Fruit fly (Drosophila melanogaster) whole organism, embryonic: ENCODE data around the gene CG11267.

Source experiments
- Asciz ChIP-seq: fragments of 200-800 bp; sonication (Bioruptor generic); optimal IDR thresholded peaks from 2 replicates; lab custom pipeline; 2017; ENCODE audit warnings: missing biosample characterization, mild to moderate bottlenecking, missing genetic modification characterization, missing genetic modification reagents
- Awh ChIP-seq: fragments of 200-800 bp; sonication (Bioruptor generic); IDR thresholded peaks from 2 replicates; pipeline ENCODE4, ENCODE4 v1.3.6; 2022; ENCODE audit warnings: missing biosample characterization, missing genetic modification characterization
- B-H1 ChIP-seq: fragments of 200-800 bp; sonication (Bioruptor generic); IDR thresholded peaks from 3 replicates; pipeline ENCODE4 v1.3.6; 2022; ENCODE audit warnings: missing biosample characterization, missing genetic modification characterization
- CG1024 ChIP-seq: fragments of 200-800 bp; sonication (Bioruptor generic); IDR thresholded peaks from 2 replicates; pipeline ENCODE4 v1.3.6; 2022; ENCODE audit warnings: missing biosample characterization, missing genetic modification characterization
- CG10959 ChIP-seq: fragments of 200-800 bp; sonication (Bioruptor generic); IDR thresholded peaks from 2 replicates; pipeline ENCODE4 v1.3.6; 2022; ENCODE audit warnings: missing biosample characterization, missing genetic modification characterization
- CG11085 ChIP-seq: fragments of 200-800 bp; sonication (Bioruptor generic); IDR thresholded peaks from 2 replicates; pipeline ENCODE4 v1.3.6; 2022; ENCODE audit warnings: missing biosample characterization, missing genetic modification characterization
- CG11093 ChIP-seq: fragments of 200-800 bp; sonication (Bioruptor generic); IDR thresholded peaks from 3 replicates; pipeline ENCODE4 v1.3.6; 2022; ENCODE audit warnings: missing biosample characterization, missing genetic modification characterization
- CG11398 ChIP-seq: fragments of 200-800 bp; sonication (Bioruptor generic); optimal IDR thresholded peaks from 2 replicates; lab custom pipeline; 2016; ENCODE audit warnings: missing biosample characterization, missing genetic modification characterization
- CG14014 ChIP-seq: fragments of 200-800 bp; sonication (Bioruptor generic); IDR thresholded peaks from 2 replicates; pipeline ENCODE4 v1.3.6; 2022; ENCODE audit warnings: missing biosample characterization, missing genetic modification characterization
- CG14667 ChIP-seq: fragments of 200-800 bp; sonication (Bioruptor generic); IDR thresholded peaks from 2 replicates; pipeline ENCODE4 v1.3.6; 2022; ENCODE audit warnings: missing biosample characterization, missing genetic modification characterization
- CG15073 ChIP-seq: fragments of 200-800 bp; sonication (Bioruptor generic); optimal IDR thresholded peaks from 2 replicates; lab custom pipeline; 2016; ENCODE audit warnings: missing biosample characterization, missing genetic modification characterization
- CG15479 ChIP-seq: fragments of 200-800 bp; sonication (Bioruptor generic); optimal IDR thresholded peaks from 3 replicates; lab custom pipeline; 2019; ENCODE audit warnings: missing biosample characterization, mild to moderate bottlenecking, missing genetic modification characterization, moderate library complexity
- CG15514 ChIP-seq: fragments of 200-800 bp; sonication (Bioruptor generic); optimal IDR thresholded peaks from 3 replicates; lab custom pipeline; 2017; ENCODE audit warnings: missing biosample characterization, missing genetic modification characterization, mild to moderate bottlenecking, moderate library complexity, missing genetic modification reagents
- CG16863 ChIP-seq: fragments of 200-800 bp; sonication (Bioruptor generic); optimal IDR thresholded peaks from 3 replicates; lab custom pipeline; 2016; ENCODE audit warnings: missing biosample characterization, missing genetic modification characterization
- CG17829 ChIP-seq: fragments of 200-800 bp; optimal IDR thresholded peaks from 2 replicates; lab custom pipeline; 2019; ENCODE audit warnings: missing biosample characterization, mild to moderate bottlenecking, missing genetic modification characterization, moderate library complexity
- CG18599 ChIP-seq: fragments of 200-800 bp; sonication (Bioruptor generic); optimal IDR thresholded peaks from 3 replicates; lab custom pipeline; 2017; ENCODE audit warnings: missing biosample characterization, missing genetic modification characterization, mild to moderate bottlenecking, moderate library complexity, missing genetic modification reagents
- CG2712 ChIP-seq: fragments of 200-800 bp; optimal IDR thresholded peaks from 3 replicates; lab custom pipeline; 2019; ENCODE audit warnings: missing biosample characterization, mild to moderate bottlenecking, missing genetic modification characterization, moderate library complexity
- CG2889 ChIP-seq: fragments of 200-800 bp; sonication (Bioruptor generic); IDR thresholded peaks from 3 replicates; pipeline ENCODE4 v1.3.6; 2022; ENCODE audit warnings: missing biosample characterization, missing genetic modification characterization
- CG4404 ChIP-seq: fragments of 200-800 bp; sonication (Bioruptor generic); IDR thresholded peaks from 2 replicates; pipeline ENCODE4 v1.3.6; 2022; ENCODE audit warnings: missing biosample characterization, missing genetic modification characterization
- CG6791 ChIP-seq: fragments of 200-800 bp; sonication (Bioruptor generic); IDR thresholded peaks from 3 replicates; pipeline ENCODE4 v1.3.6; 2022; ENCODE audit warnings: missing biosample characterization, missing genetic modification characterization; ENCODE audit not compliant: partially characterized antibody
- CG8388 ChIP-seq: fragments of 200-800 bp; sonication (Bioruptor generic); optimal IDR thresholded peaks from 2 replicates; lab custom pipeline; 2019; ENCODE audit warnings: missing biosample characterization, mild to moderate bottlenecking, missing genetic modification characterization, moderate library complexity
- CoRest ChIP-seq: fragments of 200-800 bp; sonication (Bioruptor generic); optimal IDR thresholded peaks from 3 replicates; lab custom pipeline; 2018; ENCODE audit warnings: missing biosample characterization, mild to moderate bottlenecking, missing genetic modification characterization, moderate library complexity
- Dbx ChIP-seq: fragments of 200-800 bp; sonication (Bioruptor generic); IDR thresholded peaks from 3 replicates; pipeline ENCODE4 v1.3.6; 2022; ENCODE audit warnings: missing biosample characterization, missing genetic modification characterization
- ERR ChIP-seq: fragments of 200-800 bp; sonication (Bioruptor generic); optimal IDR thresholded peaks from 2 replicates; lab custom pipeline; 2016; ENCODE audit warnings: missing biosample characterization, missing genetic modification characterization
- HLH3B ChIP-seq: fragments of 200-800 bp; sonication (Bioruptor generic); IDR thresholded peaks from 2 replicates; pipeline ENCODE4 v1.3.6; 2022; ENCODE audit warnings: missing biosample characterization, missing genetic modification characterization
- Hand ChIP-seq: fragments of 200-800 bp; sonication (Bioruptor generic); optimal IDR thresholded peaks from 2 replicates; lab custom pipeline; 2017; ENCODE audit warnings: mild to moderate bottlenecking, missing biosample characterization, missing genetic modification reagents, missing genetic modification characterization
- Lim3 ChIP-seq: fragments of 200-800 bp; sonication (Bioruptor generic); IDR thresholded peaks from 2 replicates; pipeline ENCODE4 v1.3.6; 2022; ENCODE audit warnings: missing biosample characterization, missing genetic modification characterization
- Med ChIP-seq: fragments of 200-800 bp; sonication (Bioruptor generic); peaks from one replicate; lab custom pipeline; 2016; ENCODE audit warnings: missing biosample characterization, missing genetic modification characterization, mild to moderate bottlenecking, inconsistent platforms, moderate library complexity
- Mes4 ChIP-seq: fragments of 200-800 bp; sonication (Bioruptor generic); optimal IDR thresholded peaks from 2 replicates; lab custom pipeline; 2016; ENCODE audit warnings: missing biosample characterization, missing genetic modification characterization
- Nf-YC ChIP-seq: fragments of 200-800 bp; optimal IDR thresholded peaks from 3 replicates; lab custom pipeline; 2019; ENCODE audit warnings: missing biosample characterization, mild to moderate bottlenecking, missing genetic modification characterization, moderate library complexity
- Pdp1 ChIP-seq, 2 experiments: fragments of 200-800 bp; sonication (Bioruptor generic); optimal IDR thresholded peaks; 3 replicates each; lab custom pipeline; 2016; ENCODE audit warnings: missing biosample characterization in 2 of 2, missing genetic modification characterization in 2 of 2, mild to moderate bottlenecking in 1 of 2, moderate library complexity in 1 of 2
- Rx ChIP-seq: fragments of 200-800 bp; sonication (Bioruptor generic); IDR thresholded peaks from 2 replicates; pipeline ENCODE4 v1.3.6; 2022; ENCODE audit warnings: missing biosample characterization, missing genetic modification characterization
- Ssrp ChIP-seq: fragments of 200-800 bp; sonication (Bioruptor generic); optimal IDR thresholded peaks from 2 replicates; lab custom pipeline; 2018; ENCODE audit warnings: missing biosample characterization, mild to moderate bottlenecking, missing genetic modification characterization, moderate library complexity
- Xrp1 ChIP-seq: fragments of 200-800 bp; sonication (Bioruptor generic); IDR thresholded peaks from 2 replicates; pipeline ENCODE4 v1.3.6; 2022; ENCODE audit warnings: missing biosample characterization, missing genetic modification characterization
- al ChIP-seq: fragments of 200-800 bp; sonication (Bioruptor generic); IDR thresholded peaks from 2 replicates; pipeline ENCODE4 v1.3.6; 2022; ENCODE audit warnings: missing biosample characterization, missing genetic modification characterization
- ase ChIP-seq: fragments of 200-800 bp; sonication (Bioruptor generic); IDR thresholded peaks from 3 replicates; pipeline ENCODE4 v1.3.6; 2022; ENCODE audit warnings: missing biosample characterization, missing genetic modification characterization
- az2 ChIP-seq: fragments of 200-800 bp; sonication (Bioruptor generic); optimal IDR thresholded peaks from 3 replicates; lab custom pipeline; 2016; ENCODE audit warnings: missing biosample characterization, missing genetic modification characterization
- cwo ChIP-seq: fragments of 200-800 bp; sonication (Bioruptor generic); optimal IDR thresholded peaks from 3 replicates; lab custom pipeline; 2017; ENCODE audit warnings: missing biosample characterization, missing genetic modification characterization, mild to moderate bottlenecking, moderate library complexity, missing genetic modification reagents
- dpn ChIP-seq, 2 experiments: fragments of 200-800 bp; sonication (Bioruptor generic); optimal IDR thresholded peaks; 3 replicates each; lab custom pipeline; 2016; ENCODE audit warnings: missing biosample characterization in 2 of 2, missing genetic modification characterization in 2 of 2
- fd96Cb ChIP-seq: fragments of 200-800 bp; sonication (Bioruptor generic); optimal IDR thresholded peaks from 2 replicates; lab custom pipeline; 2018; ENCODE audit warnings: missing biosample characterization, mild to moderate bottlenecking, missing genetic modification characterization, moderate library complexity
- ftz-f1 ChIP-seq: fragments of 200-800 bp; sonication (Bioruptor generic); optimal IDR thresholded peaks from 2 replicates; lab custom pipeline; 2016; ENCODE audit warnings: missing biosample characterization, missing genetic modification characterization
- maf-S ChIP-seq: fragments of 200-800 bp; sonication (Bioruptor generic); optimal IDR thresholded peaks from 2 replicates; lab custom pipeline; 2016; ENCODE audit warnings: missing biosample characterization, missing genetic modification characterization
- nerfin-1 ChIP-seq: fragments of 200-800 bp; sonication (Bioruptor generic); optimal IDR thresholded peaks from 3 replicates; lab custom pipeline; 2019; ENCODE audit warnings: missing biosample characterization, mild to moderate bottlenecking, missing genetic modification characterization, moderate library complexity
- odd ChIP-seq: fragments of 200-800 bp; sonication (Bioruptor generic); optimal IDR thresholded peaks from 2 replicates; lab custom pipeline; 2017; ENCODE audit warnings: missing biosample characterization, mild to moderate bottlenecking, missing genetic modification characterization
- peb ChIP-seq: fragments of 200-800 bp; sonication (Bioruptor generic); IDR thresholded peaks from 2 replicates; pipeline ENCODE4 v1.3.6; 2022; ENCODE audit warnings: missing biosample characterization, missing genetic modification characterization
- pfk ChIP-seq: fragments of 200-800 bp; sonication (Bioruptor generic); optimal IDR thresholded peaks from 2 replicates; lab custom pipeline; 2018; ENCODE audit warnings: missing biosample characterization, mild to moderate bottlenecking, missing genetic modification characterization, moderate library complexity
- sd ChIP-seq: fragments of 200-800 bp; sonication (Bioruptor generic); optimal IDR thresholded peaks from 3 replicates; lab custom pipeline; 2018; ENCODE audit warnings: missing biosample characterization, mild to moderate bottlenecking, missing genetic modification characterization, moderate library complexity
- slou ChIP-seq: fragments of 200-800 bp; sonication (Bioruptor generic); optimal IDR thresholded peaks from 3 replicates; lab custom pipeline; 2016; ENCODE audit warnings: missing biosample characterization, missing genetic modification characterization
- ssp ChIP-seq: fragments of 200-800 bp; sonication (Bioruptor generic); IDR thresholded peaks from 2 replicates; pipeline ENCODE4 v1.3.6; 2022; ENCODE audit warnings: missing biosample characterization, missing genetic modification characterization
- stc ChIP-seq: fragments of 200-800 bp; sonication (Bioruptor generic); IDR thresholded peaks from 2 replicates; pipeline ENCODE4 v1.3.6; 2022; ENCODE audit warnings: missing biosample characterization, missing genetic modification characterization

CG11267 gene

dm6 chr3L:13036706-13037457 is 21.0 kb downstream of the CG11267 start, which contains the start of gene Srrm1 (continued):
- no peak for TF ChIP-seq nerfin-1 (tag; lab: Kevin White, UChicago)
- TF ChIP-seq ase (GFP tag; lab: Robert Waterston, UW), result peak; percentile 21; the same call in 1 of the 3 replicates
- TF ChIP-seq cwo (GFP tag; lab: Kevin White, UChicago), result no peak
- TF ChIP-seq Asciz (GFP tag; lab: Kevin White, UChicago), result no peak
- 0 out of 2 replicates have a peak, but pooled peaks have one; percentile 10 for TF ChIP-seq Xrp1 (GFP tag; lab: Robert Waterston, UW)
- TF ChIP-seq Mes4, result no peak
- no peak for TF ChIP-seq CG15479 (GFP tag; lab: Kevin White, UChicago)
- peak; percentile 60 for TF ChIP-seq CG15514 (GFP tag; lab: Kevin White, UChicago)
- peak; percentile 49 to 60 for TF ChIP-seq dpn (GFP tag; optimal IDR thresholded peaks at IDR 0.05; lab: Kevin White, UChicago)
- peak; percentile 25 for TF ChIP-seq Nf-YC
- TF ChIP-seq CG4404, result no peak
- no peak for TF ChIP-seq CG14667 (GFP tag; lab: Robert Waterston, UW)
- TF ChIP-seq slou (GFP tag; lab: Kevin White, UChicago), result no peak
- TF ChIP-seq CG1024, result no peak
- peak; percentile 47; the same call in 2 of the 3 replicates for TF ChIP-seq Dbx (GFP tag; lab: Robert Waterston, UW)
- no peak for TF ChIP-seq Lim3 (GFP tag; lab: Robert Waterston, UW)
- no peak for TF ChIP-seq CG11093 (GFP tag; lab: Robert Waterston, UW)
- TF ChIP-seq ftz-f1 (GFP tag; lab: Kevin White, UChicago), result peak; percentile 39
- TF ChIP-seq CG16863, result peak; percentile 6
- peak; percentile 36; the same call in 1 of the 2 replicates for TF ChIP-seq al (GFP tag; lab: Robert Waterston, UW)
- peak; percentile 65 for TF ChIP-seq CoRest (tag; lab: Kevin White, UChicago)
- 0 out of 3 replicates have a peak, but pooled peaks have one; percentile 23 for TF ChIP-seq B-H1
- TF ChIP-seq ssp (GFP tag; lab: Robert Waterston, UW), result no peak
- TF ChIP-seq Pdp1 (GFP tag; optimal IDR thresholded peaks at IDR 0.05; lab: Kevin White, UChicago), result peak; percentile 36 to 53
- no peak for TF ChIP-seq Ssrp (tag; lab: Kevin White, UChicago)
- TF ChIP-seq fd96Cb (tag; lab: Kevin White, UChicago), result no peak
- no peak for TF ChIP-seq stc (GFP tag; lab: Robert Waterston, UW)
- TF ChIP-seq CG10959 (GFP tag; lab: Robert Waterston, UW), result no peak
- no peak for TF ChIP-seq peb (GFP tag; lab: Robert Waterston, UW)
- peak; percentile 3 for TF ChIP-seq CG18599
- peak; percentile 38 for TF ChIP-seq maf-S (GFP tag; lab: Kevin White, UChicago)
- peak; percentile 88 for TF ChIP-seq CG6791 (GFP tag; lab: Robert Waterston, UW)
- TF ChIP-seq sd (tag; lab: Kevin White, UChicago), result no peak
- no peak for TF ChIP-seq CG14014
- TF ChIP-seq az2 (GFP tag; lab: Kevin White, UChicago), result peak; percentile 16
- no peak for TF ChIP-seq CG11085 (GFP tag; lab: Robert Waterston, UW)
- peak; percentile 25 for TF ChIP-seq pfk
- no peak for TF ChIP-seq CG11398 (GFP tag; lab: Kevin White, UChicago)
- TF ChIP-seq HLH3B (GFP tag; lab: Robert Waterston, UW), result no peak
- no peak for TF ChIP-seq CG2889
- peak; percentile 28 for TF ChIP-seq CG2712 (tag; lab: Kevin White, UChicago)
- TF ChIP-seq CG8388 (GFP tag; lab: Kevin White, UChicago), result no peak
- TF ChIP-seq odd (GFP tag; lab: Kevin White, UChicago), result no peak
- TF ChIP-seq ERR (GFP tag; lab: Kevin White, UChicago), result peak; percentile 10
- TF ChIP-seq Rx, result no peak
- TF ChIP-seq CG17829 (tag; lab: Kevin White, UChicago), result peak; percentile 46
- TF ChIP-seq CG15073 (GFP tag; lab: Kevin White, UChicago), result no peak
- peak; percentile 94 for TF ChIP-seq Med (GFP tag; lab: Kevin White, UChicago)
- no peak for TF ChIP-seq Awh
- TF ChIP-seq Hand (GFP tag; lab: Kevin White, UChicago), result no peak
